Worm (Caenorhabditis elegans): ENCODE data around the gene srz-9.

ce11 chrIII:1249111-1249583, 14.6 kb upstream of the srz-9 start, which contains the start of the genes fbxa-76 and fbxa-77:
- TF ChIP-seq C06A6.2 (GFP tag; conservative IDR thresholded peaks at IDR 0.05) (no peak), rec-8 (tag; optimal IDR thresholded peaks at IDR 0.05) (no peak), ceh-100 (GFP tag; IDR thresholded peaks at IDR 0.05) (no peak), unc-130 (GFP tag; optimal IDR thresholded peaks at IDR 0.05) (no peak), ztf-28 (GFP tag; IDR thresholded peaks at IDR 0.05) (no peak), attf-5 (GFP tag; optimal IDR thresholded peaks at IDR 0.05) (peak; percentile 37), D2030.7 (GFP tag; IDR thresholded peaks at IDR 0.05) (no peak), hmg-20 (GFP tag; IDR thresholded peaks at IDR 0.05) (no peak)
